Worm (Caenorhabditis elegans): Measurements from ENCODE around the gene T14B4.9.
A peak's percentile ranks its signal among the peaks of the same experiment; 100 is the strongest.

Gene T14B4.9

DNA sequence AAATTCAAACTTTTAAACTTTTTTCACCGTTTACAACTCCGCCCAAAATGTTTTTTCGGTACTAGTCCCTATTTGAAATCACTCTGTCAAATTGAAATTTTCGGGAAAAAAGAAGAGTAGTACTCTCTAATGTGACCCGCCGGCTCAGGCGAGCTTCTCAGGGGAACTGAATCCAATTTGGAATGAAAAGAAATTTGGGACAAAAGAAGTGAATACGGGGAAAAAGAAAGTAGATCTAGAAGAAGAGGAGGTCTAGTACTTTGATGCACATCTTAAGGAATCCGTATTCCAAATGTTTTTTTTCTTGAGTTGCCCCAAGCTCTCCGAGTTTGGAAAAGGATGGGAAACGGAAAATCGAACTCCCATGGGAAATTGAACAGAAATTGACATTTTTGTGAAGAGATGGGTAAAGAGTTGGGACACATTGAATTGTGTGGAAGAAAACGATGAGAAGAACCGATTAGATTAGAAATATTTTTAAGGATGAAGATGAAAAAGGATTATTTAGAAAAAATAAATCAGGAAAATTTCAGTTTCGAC lies 27.0 kb downstream of the T14B4.9 start:
- TF ChIP-seq lin-11 (tag; optimal IDR thresholded peaks at IDR 0.05) = no peak
- TF ChIP-seq ztf-4 (tag; optimal IDR thresholded peaks at IDR 0.05) = no peak
- no peak for TF ChIP-seq F13H6.1 (tag; optimal IDR thresholded peaks at IDR 0.05)
- no peak for TF ChIP-seq gmeb-1 (tag; optimal IDR thresholded peaks at IDR 0.05)
- no peak for TF ChIP-seq nhr-129 (tag; optimal IDR thresholded peaks at IDR 0.05)
- TF ChIP-seq sma-3 (GFP tag; optimal IDR thresholded peaks at IDR 0.05) = no peak
- no peak for TF ChIP-seq unc-39 (tag; optimal IDR thresholded peaks at IDR 0.05)
- no peak for TF ChIP-seq ceh-82 (tag; optimal IDR thresholded peaks at IDR 0.05)
- no peak for TF ChIP-seq nhr-6 (tag; optimal IDR thresholded peaks at IDR 0.05)
- TF ChIP-seq Y55F3AM.14 (GFP tag; optimal IDR thresholded peaks at IDR 0.05) = no peak
- TF ChIP-seq sem-4 (tag; optimal IDR thresholded peaks at IDR 0.05) = no peak
- no peak for TF ChIP-seq fos-1 (tag; optimal IDR thresholded peaks at IDR 0.05)
- no peak for TF ChIP-seq sma-9 (GFP tag; optimal IDR thresholded peaks at IDR 0.05)
- TF ChIP-seq sma-9 (tag; optimal IDR thresholded peaks at IDR 0.05) = no peak

DNA sequence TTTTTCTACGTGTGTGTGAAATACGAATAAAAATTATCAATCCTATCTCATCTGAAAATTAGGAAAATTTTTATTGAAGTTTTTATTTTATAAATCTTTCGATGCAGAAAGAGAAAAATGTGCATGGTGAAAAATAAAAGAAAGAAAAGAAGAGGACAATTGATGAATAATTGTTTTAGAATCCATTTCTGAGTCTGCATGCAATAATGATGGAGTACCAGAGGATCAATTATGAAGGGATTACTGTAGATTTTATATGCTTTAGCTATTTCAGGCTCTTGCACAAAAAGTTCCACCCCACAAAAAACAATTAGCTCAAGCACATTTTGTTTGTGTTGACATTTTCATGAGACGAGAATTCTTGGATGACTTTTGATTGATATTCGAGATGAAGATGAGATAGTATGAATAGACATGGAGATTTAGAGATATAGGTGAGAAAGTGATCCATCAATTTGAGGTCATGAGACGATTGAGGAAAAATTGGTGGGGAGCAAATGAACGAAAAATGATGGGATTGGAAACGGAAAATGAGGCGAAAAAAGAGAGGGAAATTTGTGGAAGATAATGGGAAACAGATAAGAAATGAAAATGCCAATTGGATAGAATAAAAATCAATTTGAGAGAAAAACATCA lies 27.9 kb downstream of the T14B4.9 start, which contains the start of gene rpy-1:
Gene rpy-1 (minus strand): TSS at position 51 of the 636 bp plus-strand sequence.
- peak; percentile 59 for TF ChIP-seq mab-5 (tag; optimal IDR thresholded peaks at IDR 0.05)
- peak; percentile 79 for TF ChIP-seq unc-55 (GFP tag; optimal IDR thresholded peaks at IDR 0.05)
- peak; percentile 66 for TF ChIP-seq nhr-129 (tag; optimal IDR thresholded peaks at IDR 0.05)
- peak; percentile 42 for TF ChIP-seq F13H6.1 (tag; optimal IDR thresholded peaks at IDR 0.05)
- peak; percentile 36 for TF ChIP-seq C34F6.9 (tag; optimal IDR thresholded peaks at IDR 0.05)
- peak in 1 of 2 experiments; percentile 42 for TF ChIP-seq lsy-2 (tag; optimal IDR thresholded peaks at IDR 0.05)
- no peak for TF ChIP-seq alr-1 (tag; optimal IDR thresholded peaks at IDR 0.05)
- no peak for TF ChIP-seq nhr-25 (tag; optimal IDR thresholded peaks at IDR 0.05)

DNA sequence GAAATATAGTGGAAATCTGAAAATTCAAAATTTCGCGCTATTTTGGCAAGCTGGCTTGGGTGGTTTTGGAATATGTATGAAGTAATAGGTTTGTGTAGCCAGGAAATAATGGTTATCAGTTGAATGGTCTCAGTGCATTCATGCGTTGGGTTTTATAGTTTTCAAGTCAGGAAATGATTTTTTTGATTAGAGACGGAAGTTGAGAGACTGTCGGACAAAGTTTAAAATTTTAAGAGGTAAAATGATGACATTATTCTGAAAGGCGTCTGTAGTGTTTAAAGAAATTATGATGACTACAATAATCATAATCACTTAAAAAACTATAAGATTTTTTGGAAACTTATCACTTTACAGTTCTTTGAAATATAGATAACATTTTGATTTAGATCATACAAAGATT lies 32.1 kb downstream of the T14B4.9 start, which contains the start of gene C18H9.6:
Gene C18H9.6 (minus strand): TSS at position 129 of the 400 bp plus-strand sequence.
- TF ChIP-seq C34F6.9 (tag; optimal IDR thresholded peaks at IDR 0.05) = no peak
- peak; percentile 85 for TF ChIP-seq fos-1 (tag; optimal IDR thresholded peaks at IDR 0.05)
- TF ChIP-seq crh-2 (tag; optimal IDR thresholded peaks at IDR 0.05) = peak; percentile 14
- no peak for TF ChIP-seq blmp-1 (tag; optimal IDR thresholded peaks at IDR 0.05; ENCODE audit: insufficient read depth)
- TF ChIP-seq ztf-1 (GFP tag; conservative IDR thresholded peaks at IDR 0.05) = no peak
- no peak for TF ChIP-seq lin-13 (GFP tag; optimal IDR thresholded peaks at IDR 0.05)
- no peak for TF ChIP-seq elt-1 (tag; optimal IDR thresholded peaks at IDR 0.05)
- TF ChIP-seq dmd-4 (tag; optimal IDR thresholded peaks at IDR 0.05) = no peak
- no peak for TF ChIP-seq nhr-12 (tag; optimal IDR thresholded peaks at IDR 0.05)
- TF ChIP-seq ama-1 (optimal IDR thresholded peaks at IDR 0.05) = no peak
- TF ChIP-seq sma-9 (GFP tag; optimal IDR thresholded peaks at IDR 0.05) = peak; percentile 69
- no peak for TF ChIP-seq sma-9 (tag; optimal IDR thresholded peaks at IDR 0.05)
- TF ChIP-seq nhr-77 (tag; optimal IDR thresholded peaks at IDR 0.05) = no peak
- peak; percentile 4 for TF ChIP-seq skn-1 (tag; optimal IDR thresholded peaks at IDR 0.05)
- no peak for TF ChIP-seq nhr-6 (tag; optimal IDR thresholded peaks at IDR 0.05)

DNA sequence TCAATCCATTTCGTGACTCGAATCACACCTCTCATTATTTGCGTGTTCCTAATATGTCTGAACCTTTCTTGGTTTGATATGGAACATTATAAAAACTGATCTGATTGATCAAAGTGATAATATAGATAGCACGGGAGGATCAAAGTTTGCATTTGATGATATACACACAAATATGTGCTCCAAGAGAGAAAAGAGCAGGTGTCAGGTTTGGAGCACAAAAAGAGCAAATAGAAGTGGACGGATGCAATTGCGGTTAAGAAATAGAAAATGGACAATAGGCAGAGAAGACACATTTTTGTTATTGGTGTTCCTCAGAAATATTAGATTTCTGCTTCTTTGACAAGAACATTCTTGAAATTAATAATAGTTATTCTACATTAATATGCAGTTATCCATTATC lies 34.8 kb downstream of the T14B4.9 start, which contains the start of gene C18H9.1:
Gene C18H9.1 (plus strand): TSS at position 301 of the 400 bp plus-strand sequence.
- TF ChIP-seq C34F6.9 (tag; optimal IDR thresholded peaks at IDR 0.05) = no peak
- no peak for TF ChIP-seq nhr-12 (tag; optimal IDR thresholded peaks at IDR 0.05)
- no peak for TF ChIP-seq dmd-4 (tag; optimal IDR thresholded peaks at IDR 0.05)
- TF ChIP-seq ztf-4 (tag; optimal IDR thresholded peaks at IDR 0.05) = no peak
- no peak for TF ChIP-seq elt-3 (tag; optimal IDR thresholded peaks at IDR 0.05)
- TF ChIP-seq sma-3 (GFP tag; optimal IDR thresholded peaks at IDR 0.05) = no peak
- no peak for TF ChIP-seq F13H6.1 (tag; optimal IDR thresholded peaks at IDR 0.05)
- no peak for TF ChIP-seq lsy-2 (tag; optimal IDR thresholded peaks at IDR 0.05)
- no peak for TF ChIP-seq lin-13 (GFP tag; optimal IDR thresholded peaks at IDR 0.05)
- TF ChIP-seq mbf-1 (tag; optimal IDR thresholded peaks at IDR 0.05) = no peak
- TF ChIP-seq crh-2 (tag; optimal IDR thresholded peaks at IDR 0.05) = no peak
- no peak for TF ChIP-seq skn-1 (tag; optimal IDR thresholded peaks at IDR 0.05)
- TF ChIP-seq ceh-16 (tag; optimal IDR thresholded peaks at IDR 0.05) = no peak
- TF ChIP-seq ztf-1 (GFP tag; conservative IDR thresholded peaks at IDR 0.05) = no peak
- no peak for TF ChIP-seq nhr-77 (tag; optimal IDR thresholded peaks at IDR 0.05)
- TF ChIP-seq alr-1 (tag; optimal IDR thresholded peaks at IDR 0.05) = no peak
- TF ChIP-seq elt-1 (tag; optimal IDR thresholded peaks at IDR 0.05) = no peak
- no peak for TF ChIP-seq nhr-23 (tag; optimal IDR thresholded peaks at IDR 0.05)
- no peak for TF ChIP-seq nhr-129 (tag; optimal IDR thresholded peaks at IDR 0.05)

All from whole organism, L2 larva.